Fruit fly (Drosophila melanogaster): ENCODE measurements around the gene CG1503.

CG1503 gene

dm6 chrX:21058991-21059390 lies 47.2 kb downstream of the CG1503 start (continued):
- TF ChIP-seq trem (tag; optimal IDR thresholded peaks at IDR 0.05) (peak; percentile 59), Hsf (GFP tag; optimal IDR thresholded peaks at IDR 0.05) (peak; percentile 91), CG10431 (GFP tag; optimal IDR thresholded peaks at IDR 0.05) (peak; percentile 79), CG2116 (GFP tag; optimal IDR thresholded peaks at IDR 0.05) (peak; percentile 53), Oaz (GFP tag; IDR thresholded peaks at IDR 0.05) (peak; percentile 61), org-1 (GFP tag; optimal IDR thresholded peaks at IDR 0.05) (peak; percentile 93), usp (GFP tag; optimal IDR thresholded peaks at IDR 0.05) (no peak), pan (optimal IDR thresholded peaks at IDR 0.05) (no peak), pan (GFP tag; optimal IDR thresholded peaks at IDR 0.05 in 1 of 2, IDR thresholded peaks at IDR 0.05 in 1 of 2) (peak in 1 of 2 experiments; percentile 82), tin (GFP tag; optimal IDR thresholded peaks at IDR 0.05) (peak; percentile 86), ewg (GFP tag; optimal IDR thresholded peaks at IDR 0.05) (peak; percentile 88), Usf (GFP tag; optimal IDR thresholded peaks at IDR 0.05) (peak; percentile 68), Hmr (GFP tag; optimal IDR thresholded peaks at IDR 0.05) (peak; percentile 85), Side (GFP tag; optimal IDR thresholded peaks at IDR 0.05) (peak; percentile 86), peb (GFP tag; IDR thresholded peaks at IDR 0.05) (peak; percentile 42; the same call in 1 of the 2 replicates), cg (GFP tag; optimal IDR thresholded peaks at IDR 0.05) (no peak), CG16863 (GFP tag; optimal IDR thresholded peaks at IDR 0.05) (peak; percentile 92), CG4282 (GFP tag; optimal IDR thresholded peaks at IDR 0.05) (peak; percentile 78), CG13894 (tag; optimal IDR thresholded peaks at IDR 0.05) (no peak), tup (GFP tag; optimal IDR thresholded peaks at IDR 0.05) (peak; percentile 79), CG9876 (GFP tag; optimal IDR thresholded peaks at IDR 0.05) (peak; percentile 86), maf-S (GFP tag; optimal IDR thresholded peaks at IDR 0.05) (peak; percentile 82), CG2712 (tag; optimal IDR thresholded peaks at IDR 0.05) (peak; percentile 88), CG3847 (GFP tag; IDR thresholded peaks at IDR 0.05) (peak; percentile 77), CG18599 (GFP tag; optimal IDR thresholded peaks at IDR 0.05) (peak; percentile 87), sens-2 (GFP tag; IDR thresholded peaks at IDR 0.05) (0 out of 2 replicates have a peak, but pooled peaks have one; percentile 45), CG6272 (GFP tag; IDR thresholded peaks at IDR 0.05) (peak; percentile 42; the same call in 1 of the 2 replicates), CG17802 (tag; optimal IDR thresholded peaks at IDR 0.05) (peak; percentile 77), az2 (GFP tag; optimal IDR thresholded peaks at IDR 0.05) (peak; percentile 91), CG17328 (GFP tag; IDR thresholded peaks at IDR 0.05) (peak; percentile 90), CG8290 (GFP tag; optimal IDR thresholded peaks at IDR 0.05) (peak; percentile 86), CG8290 (tag; optimal IDR thresholded peaks at IDR 0.05) (peak; percentile 38 to 93), slp2 (GFP tag; optimal IDR thresholded peaks at IDR 0.05) (peak; percentile 84), Dip3 (GFP tag; optimal IDR thresholded peaks at IDR 0.05) (peak; percentile 67), Mad (GFP tag; optimal IDR thresholded peaks at IDR 0.05) (peak; percentile 86), bowl (GFP tag; IDR thresholded peaks at IDR 0.05) (peak; percentile 37; the same call in 1 of the 2 replicates), CG4854 (GFP tag; optimal IDR thresholded peaks at IDR 0.05) (peak; percentile 72), mld (GFP tag; IDR thresholded peaks at IDR 0.05; ENCODE audit: partially characterized antibody) (no peak), CG6854 (GFP tag; optimal IDR thresholded peaks at IDR 0.05) (peak; percentile 24), CG43689 (GFP tag; IDR thresholded peaks at IDR 0.05) (peak; percentile 80), ac (GFP tag; optimal IDR thresholded peaks at IDR 0.05) (peak; percentile 42), Dll (GFP tag; IDR thresholded peaks at IDR 0.05; ENCODE audit: partially characterized antibody) (no peak), Ravus (GFP tag; IDR thresholded peaks at IDR 0.05) (peak; percentile 29; the same call in 1 of the 2 replicates), toy (GFP tag; IDR thresholded peaks at IDR 0.05) (no peak), Ssrp (tag; optimal IDR thresholded peaks at IDR 0.05) (peak; percentile 89), CG13287 (GFP tag; IDR thresholded peaks at IDR 0.05; ENCODE audit: partially characterized antibody) (no peak), tgo (GFP tag; IDR thresholded peaks at IDR 0.05) (peak; percentile 84), CG8281 (tag; optimal IDR thresholded peaks at IDR 0.05) (peak; percentile 83), dimm (GFP tag; IDR thresholded peaks at IDR 0.05) (peak; percentile 66), Fer1 (GFP tag; optimal IDR thresholded peaks at IDR 0.05) (peak; percentile 82), mam (GFP tag; optimal IDR thresholded peaks at IDR 0.05) (peak; percentile 88), CG13296 (GFP tag; optimal IDR thresholded peaks at IDR 0.05) (peak; percentile 79)
